Worm (Caenorhabditis elegans) whole organism, mixed stage, embryonic: Measurements from ENCODE around the gene mrpl-35.

Experiments
- blmp-1 ChIP-seq: fragments of 150-350 bp; optimal IDR thresholded peaks from 2 replicates; lab custom pipeline; 2014; ENCODE audit warnings: missing biosample characterization, missing genetic modification characterization
- elt-1 ChIP-seq: sonication (generic microtip); optimal IDR thresholded peaks from 2 replicates; lab custom pipeline; 2017; ENCODE audit warnings: missing genetic modification characterization, mild to moderate bottlenecking, missing compliant biosample characterization, antibody characterized with exemption, moderate library complexity, borderline replicate concordance; ENCODE audit not compliant: insufficient read depth
- lin-13 ChIP-seq: fragments of 150-350 bp; optimal IDR thresholded peaks from 2 replicates; lab custom pipeline; 2014; ENCODE audit warnings: missing biosample characterization, missing genetic modification characterization
- lsy-2 ChIP-seq: fragments of 150-350 bp; optimal IDR thresholded peaks from 2 replicates; lab custom pipeline; 2014; ENCODE audit warnings: missing biosample characterization, missing genetic modification characterization
- mab-5 ChIP-seq: fragments of 150-350 bp; optimal IDR thresholded peaks from 2 replicates; lab custom pipeline; 2014; ENCODE audit warnings: missing biosample characterization, missing genetic modification characterization
- nhr-237 ChIP-seq: fragments of 150-350 bp; optimal IDR thresholded peaks from 2 replicates; lab custom pipeline; 2014; ENCODE audit warnings: missing biosample characterization, missing genetic modification characterization
- nhr-76 ChIP-seq: sonication (generic microtip); optimal IDR thresholded peaks from 2 replicates; lab custom pipeline; 2017; ENCODE audit warnings: missing biosample characterization, missing genetic modification characterization
- pha-4 ChIP-seq: fragments of 150-350 bp; optimal IDR thresholded peaks from 2 replicates; lab custom pipeline; 2018; ENCODE audit warnings: missing biosample characterization, missing genetic modification reagents, missing genetic modification characterization
- snpc-4 ChIP-seq: fragments of 150-350 bp; optimal IDR thresholded peaks from 2 replicates; lab custom pipeline; 2014; ENCODE audit warnings: missing biosample characterization, missing genetic modification characterization
- unc-39 ChIP-seq: fragments of 150-350 bp; optimal IDR thresholded peaks from 2 replicates; lab custom pipeline; 2014; ENCODE audit warnings: missing biosample characterization, missing genetic modification characterization
- unc-62 ChIP-seq: fragments of 150-350 bp; optimal IDR thresholded peaks from 2 replicates; lab custom pipeline; 2014; ENCODE audit warnings: missing biosample characterization, missing genetic modification reagents, missing genetic modification characterization

DNA sequence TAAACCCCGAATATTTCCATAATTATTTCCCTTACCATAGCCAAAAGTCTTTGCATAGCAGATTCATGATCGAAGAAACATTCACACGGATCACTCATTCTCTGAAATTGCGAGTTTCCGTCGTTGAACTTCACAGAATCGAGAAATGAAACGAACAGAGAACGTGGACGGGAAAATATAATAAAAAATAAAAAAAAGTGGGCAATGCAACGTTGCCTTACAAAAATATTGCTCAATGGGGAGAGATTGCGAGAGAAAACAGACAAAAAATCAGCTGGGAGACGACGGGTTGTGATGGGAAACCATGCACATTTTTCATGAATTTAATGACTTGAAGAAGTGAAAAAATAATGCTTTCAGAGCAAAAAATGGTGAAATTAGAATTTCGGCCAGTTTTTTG, 40.4 kb upstream of the mrpl-35 start, which contains the start of gene smim-14:
- TF ChIP-seq snpc-4 = no peak
- TF ChIP-seq unc-39 (tag; lab: Kevin White, UChicago) = no peak
- no peak for TF ChIP-seq pha-4 (tag; lab: Kevin White, UChicago)
- TF ChIP-seq mab-5 (tag; lab: Kevin White, UChicago) = no peak
- no peak for TF ChIP-seq lsy-2 (tag; lab: Kevin White, UChicago)
- no peak for TF ChIP-seq nhr-237 (tag; lab: Kevin White, UChicago)
- TF ChIP-seq elt-1 (tag; lab: Kevin White, UChicago) = no peak
- TF ChIP-seq unc-62 (GFP tag; lab: Kevin White, UChicago) = no peak
- TF ChIP-seq lin-13 = no peak
- no peak for TF ChIP-seq blmp-1 (tag; lab: Kevin White, UChicago)
- TF ChIP-seq nhr-76 (tag; lab: Kevin White, UChicago) = no peak
